Worm (Caenorhabditis elegans) whole organism, L4/young adult: ENCODE measurements around the gene rha-1.

ENCODE experiments used
- W03F9.2 ChIP-seq: fragments of 150-350 bp; optimal IDR thresholded peaks from 2 replicates; lab custom pipeline; 2014; ENCODE audit warnings: missing biosample characterization, missing genetic modification characterization
- dao-5 ChIP-seq: sonication (generic microtip); optimal IDR thresholded peaks from 2 replicates; lab custom pipeline; 2016; ENCODE audit warnings: missing genotype, missing genetic modification characterization, moderate library complexity, missing compliant biosample characterization
- him-1 ChIP-seq: sonication (generic microtip); optimal IDR thresholded peaks from 2 replicates; lab custom pipeline; 2016; ENCODE audit warnings: missing genotype, missing genetic modification reagents, missing genetic modification characterization, missing compliant biosample characterization

ce11 chrII:8829189-8829588 is 54.3 kb downstream of the rha-1 start, which contains the start of gene F46C5.2:
- TF ChIP-seq dao-5 (tag; lab: Kevin White, UChicago) (no peak), W03F9.2 (tag; lab: Kevin White, UChicago) (no peak), him-1 (tag; lab: Kevin White, UChicago) (no peak)
